Worm (Caenorhabditis elegans): ENCODE measurements around the gene fbxa-2.

DNA sequence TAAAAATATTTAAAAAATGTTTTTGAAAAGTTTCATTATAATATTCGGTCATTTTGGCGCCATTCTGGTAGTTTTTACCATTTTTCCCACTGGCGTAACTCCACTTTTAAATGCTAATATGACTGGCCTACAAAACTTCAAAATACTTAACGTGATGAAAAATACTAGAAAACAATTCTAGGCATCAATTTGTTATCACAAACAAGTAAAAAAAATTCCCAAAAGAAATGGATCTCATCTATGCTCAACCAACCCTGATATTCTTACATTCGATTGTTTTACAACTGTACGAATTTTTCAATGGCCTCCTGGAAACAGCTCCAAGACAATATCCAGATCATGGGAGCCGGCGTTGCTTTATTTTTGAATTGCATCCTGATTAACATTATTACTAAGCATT, 45.5 kb upstream of the fbxa-2 start, which contains the start of gene str-214:
- no peak for TF ChIP-seq skn-1 (tag; optimal IDR thresholded peaks at IDR 0.05)
- no peak for TF ChIP-seq pha-4 (tag; optimal IDR thresholded peaks at IDR 0.05)
- TF ChIP-seq mdl-1 (tag; optimal IDR thresholded peaks at IDR 0.05), result no peak
- no peak for TF ChIP-seq nhr-237 (tag; optimal IDR thresholded peaks at IDR 0.05)
- TF ChIP-seq pqm-1 (tag; optimal IDR thresholded peaks at IDR 0.05), result no peak
- no peak for TF ChIP-seq daf-12 (tag; optimal IDR thresholded peaks at IDR 0.05)
- TF ChIP-seq nhr-11 (tag; optimal IDR thresholded peaks at IDR 0.05), result no peak
